Fruit fly (Drosophila melanogaster) whole organism, embryonic: Measurements from ENCODE around the gene ssp3.

Experiments
- Asciz ChIP-seq: fragments of 200-800 bp; sonication (Bioruptor generic); optimal IDR thresholded peaks from 2 replicates; lab custom pipeline; 2017; ENCODE audit warnings: missing biosample characterization, mild to moderate bottlenecking, missing genetic modification characterization, missing genetic modification reagents
- CG10209 ChIP-seq: fragments of 200-800 bp; sonication (Bioruptor generic); optimal IDR thresholded peaks from 3 replicates; lab custom pipeline; 2017; ENCODE audit warnings: missing biosample characterization, mild to moderate bottlenecking, missing genetic modification characterization, missing genetic modification reagents
- CG11398 ChIP-seq: fragments of 200-800 bp; sonication (Bioruptor generic); optimal IDR thresholded peaks from 2 replicates; lab custom pipeline; 2016; ENCODE audit warnings: missing biosample characterization, missing genetic modification characterization
- CG11456 ChIP-seq: fragments of 200-800 bp; sonication (Bioruptor generic); IDR thresholded peaks from 3 replicates; pipeline ENCODE4 v1.3.6; 2022; ENCODE audit warnings: missing biosample characterization, missing genetic modification characterization
- CG13775 ChIP-seq: fragments of 200-800 bp; sonication (Bioruptor generic); optimal IDR thresholded peaks from 3 replicates; lab custom pipeline; 2017; ENCODE audit warnings: missing biosample characterization, mild to moderate bottlenecking, missing genetic modification characterization
- CG15601 ChIP-seq: fragments of 200-800 bp; sonication (Bioruptor generic); optimal IDR thresholded peaks from 3 replicates; lab custom pipeline; 2019; ENCODE audit warnings: missing biosample characterization, mild to moderate bottlenecking, missing genetic modification characterization, moderate library complexity
- CG17328 ChIP-seq: fragments of 200-800 bp; sonication (Bioruptor generic); IDR thresholded peaks from 2 replicates; pipeline ENCODE4 v1.3.6; 2022; ENCODE audit warnings: missing biosample characterization, missing genetic modification characterization
- CG32767 ChIP-seq: fragments of 200-800 bp; sonication (Bioruptor generic); IDR thresholded peaks from 2 replicates; pipeline ENCODE4 v1.3.6; 2022; ENCODE audit warnings: missing biosample characterization, missing genetic modification characterization
- CG34422 ChIP-seq: fragments of 200-800 bp; sonication (Bioruptor generic); IDR thresholded peaks from 3 replicates; pipeline ENCODE4 v1.3.6; 2022; ENCODE audit warnings: missing biosample characterization, missing genetic modification characterization
- CG4328 ChIP-seq: fragments of 200-800 bp; sonication (Bioruptor generic); optimal IDR thresholded peaks from 3 replicates; lab custom pipeline; 2017; ENCODE audit warnings: missing biosample characterization, missing genetic modification reagents, missing genetic modification characterization
- CG4730 ChIP-seq: fragments of 200-800 bp; sonication (Bioruptor generic); IDR thresholded peaks from 2 replicates; pipeline ENCODE4 v1.3.6; 2022; ENCODE audit warnings: missing biosample characterization, missing genetic modification characterization
- Eip74EF ChIP-seq, 2 experiments: fragments of 200-800 bp in 1 of 2; fragments of >200 bp in 1 of 2; sonication (Bioruptor generic) in 1 of 2; optimal IDR thresholded peaks; 2 replicates each; lab custom pipeline; 2017 to 2019; ENCODE audit warnings: missing biosample characterization in 2 of 2, missing genetic modification characterization in 2 of 2, mild to moderate bottlenecking in 1 of 2, moderate library complexity in 1 of 2
- Ets65A ChIP-seq: fragments of 200-800 bp; sonication (Bioruptor generic); peaks from one replicate; lab custom pipeline; 2016; ENCODE audit warnings: missing biosample characterization, missing genetic modification characterization
- Ets97D ChIP-seq: fragments of 200-800 bp; sonication (Bioruptor generic); optimal IDR thresholded peaks from 3 replicates; lab custom pipeline; 2016; ENCODE audit warnings: missing biosample characterization, missing genetic modification characterization
- Hsf ChIP-seq: fragments of 200-800 bp; sonication (Bioruptor generic); optimal IDR thresholded peaks from 3 replicates; lab custom pipeline; 2016; ENCODE audit warnings: missing biosample characterization, missing genetic modification characterization
- MTF-1 ChIP-seq: fragments of 200-800 bp; sonication (Bioruptor generic); optimal IDR thresholded peaks from 2 replicates; lab custom pipeline; 2018; ENCODE audit warnings: missing biosample characterization, mild to moderate bottlenecking, missing genetic modification characterization, borderline replicate concordance
- Nf-YB ChIP-seq: fragments of 200-800 bp; sonication (Bioruptor generic); optimal IDR thresholded peaks from 3 replicates; lab custom pipeline; 2019; ENCODE audit warnings: missing biosample characterization, mild to moderate bottlenecking, missing genetic modification characterization, moderate library complexity
- Pdp1 ChIP-seq, 2 experiments: fragments of 200-800 bp; sonication (Bioruptor generic); optimal IDR thresholded peaks; 3 replicates each; lab custom pipeline; 2016; ENCODE audit warnings: missing biosample characterization in 2 of 2, missing genetic modification characterization in 2 of 2, mild to moderate bottlenecking in 1 of 2, moderate library complexity in 1 of 2
- Sry-β ChIP-seq: fragments of 200-800 bp; sonication (Bioruptor generic); optimal IDR thresholded peaks from 2 replicates; lab custom pipeline; 2018; ENCODE audit warnings: missing biosample characterization, mild to moderate bottlenecking, missing genetic modification characterization, moderate library complexity
- Usf ChIP-seq: fragments of 200-800 bp; sonication (Bioruptor generic); optimal IDR thresholded peaks from 2 replicates; lab custom pipeline; 2017; ENCODE audit warnings: missing genotype, missing biosample characterization, missing genetic modification characterization
- ara ChIP-seq: fragments of 200-800 bp; sonication (Bioruptor generic); IDR thresholded peaks from 2 replicates; pipeline ENCODE4 v1.3.6; 2022; ENCODE audit warnings: missing biosample characterization, missing genetic modification characterization
- chm ChIP-seq: fragments of 200-800 bp; sonication (Bioruptor generic); IDR thresholded peaks from 2 replicates; pipeline ENCODE4 v1.3.6; 2022; ENCODE audit warnings: missing biosample characterization, missing genetic modification characterization
- chn ChIP-seq: fragments of 200-800 bp; sonication (Bioruptor generic); optimal IDR thresholded peaks from 2 replicates; lab custom pipeline; 2016; ENCODE audit warnings: missing biosample characterization, missing genetic modification characterization
- ci ChIP-seq: fragments of 200-800 bp; sonication (Bioruptor generic); IDR thresholded peaks from 3 replicates; pipeline ENCODE4 v1.3.6; 2022; ENCODE audit warnings: missing biosample characterization, missing genetic modification characterization
- croc ChIP-seq: fragments of 200-800 bp; sonication (Bioruptor generic); conservative IDR thresholded peaks from 3 replicates; pipeline ENCODE4 v1.3.6; 2022; ENCODE audit warnings: missing biosample characterization, missing genetic modification characterization
- disco-r ChIP-seq: fragments of 200-800 bp; sonication (Bioruptor generic); optimal IDR thresholded peaks from 2 replicates; lab custom pipeline; 2016; ENCODE audit warnings: missing biosample characterization, missing genetic modification characterization
- ems ChIP-seq: fragments of 200-800 bp; sonication (Bioruptor generic); optimal IDR thresholded peaks from 3 replicates; lab custom pipeline; 2016; ENCODE audit warnings: missing biosample characterization, missing genetic modification characterization
- gcm ChIP-seq: fragments of 200-800 bp; sonication (Bioruptor generic); optimal IDR thresholded peaks from 2 replicates; lab custom pipeline; 2019; ENCODE audit warnings: missing biosample characterization, mild to moderate bottlenecking, missing genetic modification characterization, moderate library complexity
- grau ChIP-seq: fragments of 200-800 bp; optimal IDR thresholded peaks from 3 replicates; lab custom pipeline; 2019; ENCODE audit warnings: missing biosample characterization, mild to moderate bottlenecking, missing genetic modification characterization, moderate library complexity
- grn ChIP-seq: fragments of 200-800 bp; sonication (Bioruptor generic); optimal IDR thresholded peaks from 3 replicates; lab custom pipeline; 2017; ENCODE audit warnings: missing biosample characterization, missing genetic modification characterization
- gsb-n ChIP-seq: fragments of 200-800 bp; sonication (Bioruptor generic); optimal IDR thresholded peaks from 3 replicates; lab custom pipeline; 2018; ENCODE audit warnings: missing biosample characterization, mild to moderate bottlenecking, missing genetic modification characterization
- ind ChIP-seq: fragments of 200-800 bp; sonication (Bioruptor generic); optimal IDR thresholded peaks from 3 replicates; lab custom pipeline; 2016; ENCODE audit warnings: missing biosample characterization, missing genetic modification characterization
- onecut ChIP-seq: fragments of 200-800 bp; sonication (Bioruptor generic); IDR thresholded peaks from 2 replicates; pipeline ENCODE4 v1.3.6; 2022; ENCODE audit warnings: missing biosample characterization, missing genetic modification characterization
- org-1 ChIP-seq: fragments of 200-800 bp; sonication (Bioruptor generic); optimal IDR thresholded peaks from 2 replicates; lab custom pipeline; 2017; ENCODE audit warnings: missing biosample characterization, missing genetic modification characterization
- pan ChIP-seq, 4 experiments: fragments of >200 bp in 3 of 4; fragments of 200-800 bp in 1 of 4; sonication (Bioruptor generic) in 1 of 4; optimal IDR thresholded peaks in 3 of 4; IDR thresholded peaks in 1 of 4; 2 replicates each; pipeline versions ENCODE4 v1.3.6 to Lab custom; 2017 to 2022; ENCODE audit warnings: missing biosample characterization in 2 of 4, missing genetic modification characterization in 2 of 4, mixed read lengths in 1 of 4
- pum ChIP-seq: fragments of 200-800 bp; sonication (Bioruptor generic); optimal IDR thresholded peaks from 2 replicates; lab custom pipeline; 2016; ENCODE audit warnings: missing biosample characterization, missing genetic modification characterization
- slp2 ChIP-seq: fragments of 200-800 bp; sonication (Bioruptor generic); optimal IDR thresholded peaks from 2 replicates; lab custom pipeline; 2016; ENCODE audit warnings: missing biosample characterization, missing genetic modification characterization
- tup ChIP-seq: fragments of 200-800 bp; sonication (Bioruptor generic); optimal IDR thresholded peaks from 2 replicates; lab custom pipeline; 2016; ENCODE audit warnings: missing biosample characterization, mild to moderate bottlenecking, missing genetic modification characterization, moderate library complexity
- vfl ChIP-seq: fragments of 200-800 bp; sonication (Bioruptor generic); optimal IDR thresholded peaks from 2 replicates; lab custom pipeline; 2016; ENCODE audit warnings: missing biosample characterization, missing genetic modification characterization
- wor ChIP-seq: fragments of 200-800 bp; sonication (Bioruptor generic); IDR thresholded peaks from 2 replicates; pipeline ENCODE4 v1.3.6; 2022; ENCODE audit warnings: missing biosample characterization, missing genetic modification characterization
- zen ChIP-seq: fragments of 200-800 bp; sonication (Bioruptor generic); optimal IDR thresholded peaks from 3 replicates; lab custom pipeline; 2018; ENCODE audit warnings: missing biosample characterization, mild to moderate bottlenecking, missing genetic modification characterization, moderate library complexity

ssp3 gene

dm6 chr2L:18934588-18934987 is 9.2 kb downstream of the ssp3 start (continued):
- TF ChIP-seq CG15601 (tag; lab: Kevin White, UChicago) (no peak), MTF-1 (peak; percentile 46), gsb-n (tag; lab: Kevin White, UChicago) (peak; percentile 40), CG4730 (GFP tag; lab: Robert Waterston, UW) (no peak), Nf-YB (GFP tag; lab: Kevin White, UChicago) (peak; percentile 34), vfl (GFP tag; lab: Kevin White, UChicago) (no peak), CG13775 (peak; percentile 34), Hsf (no peak), zen (tag; lab: Kevin White, UChicago) (peak; percentile 43), CG10209 (GFP tag; lab: Kevin White, UChicago) (no peak), CG34422 (no peak), CG32767 (GFP tag; lab: Robert Waterston, UW) (no peak), tup (GFP tag; lab: Kevin White, UChicago) (no peak), chm (GFP tag; lab: Robert Waterston, UW) (0 out of 2 replicates have a peak, but pooled peaks have one; percentile 29), wor (GFP tag; lab: Robert Waterston, UW) (no peak), ems (GFP tag; lab: Kevin White, UChicago) (no peak), ind (GFP tag; lab: Kevin White, UChicago) (no peak), ci (GFP tag; lab: Robert Waterston, UW) (peak; percentile 44; the same call in 1 of the 3 replicates), ara (peak; percentile 30; the same call in 1 of the 2 replicates)

dm6 chr2L:18933867-18934266 is 9.9 kb downstream of the ssp3 start:
- TF ChIP-seq pan (optimal IDR thresholded peaks at IDR 0.05; lab: Kevin White, UChicago): no peak
- TF ChIP-seq pan (GFP tag; optimal IDR thresholded peaks at IDR 0.05 in 1 of 2, IDR thresholded peaks at IDR 0.05 in 1 of 2): no peak
- no peak for TF ChIP-seq Usf (GFP tag; lab: Kevin White, UChicago)
- TF ChIP-seq onecut (GFP tag; lab: Robert Waterston, UW): no peak
- TF ChIP-seq CG11456 (GFP tag; lab: Robert Waterston, UW): no peak
- TF ChIP-seq CG4328 (GFP tag; lab: Kevin White, UChicago): no peak
- TF ChIP-seq Sry-β: no peak
- TF ChIP-seq disco-r: no peak
- no peak for TF ChIP-seq croc (GFP tag; lab: Robert Waterston, UW)
- no peak for TF ChIP-seq Asciz (GFP tag; lab: Kevin White, UChicago)
- TF ChIP-seq gcm (GFP tag; lab: Kevin White, UChicago): no peak
- TF ChIP-seq chn (GFP tag; lab: Kevin White, UChicago): no peak
- no peak for TF ChIP-seq slp2 (GFP tag; lab: Kevin White, UChicago)
- TF ChIP-seq CG17328 (GFP tag; lab: Robert Waterston, UW): no peak
- TF ChIP-seq Eip74EF (GFP tag; optimal IDR thresholded peaks at IDR 0.05; lab: Kevin White, UChicago): no peak
- no peak for TF ChIP-seq Pdp1 (GFP tag; optimal IDR thresholded peaks at IDR 0.05; lab: Kevin White, UChicago)
- no peak for TF ChIP-seq Ets97D
- TF ChIP-seq Ets65A: peak; percentile 50
- peak; percentile 76 for TF ChIP-seq gsb-n (tag; lab: Kevin White, UChicago)
- peak; percentile 12 for TF ChIP-seq grn (GFP tag; lab: Kevin White, UChicago)
- TF ChIP-seq org-1 (GFP tag; lab: Kevin White, UChicago): no peak
- TF ChIP-seq pum (GFP tag; lab: Kevin White, UChicago): no peak
- TF ChIP-seq CG11398: no peak
- TF ChIP-seq grau (tag; lab: Kevin White, UChicago): no peak
